Worm (Caenorhabditis elegans) whole organism, early embryonic: Measurements from ENCODE around the gene C25H3.11.

Experiments used
- ama-1 ChIP-seq: fragments of 150-350 bp; optimal IDR thresholded peaks from 2 replicates; lab custom pipeline; 2014
- scrt-1 ChIP-seq: fragments of 200-800 bp; sonication (Bioruptor generic); IDR thresholded peaks from 2 replicates; pipeline ENCODE4 v1.3.6; 2022; ENCODE audit warnings: missing genetic modification characterization, missing compliant biosample characterization

- TF ChIP-seq ama-1 (lab: Kevin White, UChicago), result no peak
- no peak for TF ChIP-seq scrt-1 (GFP tag; lab: Robert Waterston, UW)
These were observed 40.6 kb downstream of the C25H3.11 start, which contains the start of gene ddl-1 for ce11 chrII:5648272-5648671.
